Worm (Caenorhabditis elegans) whole organism, midembryonic: ENCODE results near the gene drp-1.

Experiments
- flt-1 ChIP-seq: fragments of 200-800 bp; sonication (Bioruptor generic); IDR thresholded peaks from 2 replicates; pipeline ENCODE4 v1.3.6; 2022; ENCODE audit warnings: missing genetic modification characterization, missing compliant biosample characterization
- ref-1 ChIP-seq: fragments of 200-800 bp; sonication (Bioruptor generic); conservative IDR thresholded peaks from 2 replicates; pipeline ENCODE4 v1.3.6; 2022; ENCODE audit warnings: missing genetic modification reagents, missing genetic modification characterization, missing compliant biosample characterization
- ztf-29 ChIP-seq: fragments of 200-800 bp; sonication (Bioruptor generic); IDR thresholded peaks from 2 replicates; pipeline ENCODE4 v1.3.6; 2022; ENCODE audit warnings: missing genetic modification reagents, missing genetic modification characterization, missing compliant biosample characterization

DNA sequence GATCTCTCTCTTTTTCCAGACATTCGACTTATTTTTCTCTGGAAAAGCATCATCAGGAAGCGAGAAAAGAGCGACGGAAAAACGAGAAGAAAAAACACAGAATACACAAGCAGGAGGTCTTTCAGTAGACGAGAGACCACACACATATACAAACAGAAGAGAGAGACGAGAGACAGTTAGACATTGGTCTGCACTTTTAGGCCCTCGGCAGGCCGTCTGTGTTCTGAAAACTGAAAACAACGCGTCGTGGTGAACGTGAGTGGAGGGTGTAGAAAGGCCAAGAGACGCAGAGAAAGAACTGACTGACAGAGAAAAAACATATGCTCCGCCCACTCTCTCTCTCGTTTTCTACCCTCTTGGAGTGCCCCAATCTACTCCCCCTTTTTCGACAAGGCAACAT lies 44.0 kb downstream of the drp-1 start:
- TF ChIP-seq ref-1 (GFP tag; lab: Robert Waterston, UW) (no peak), flt-1 (GFP tag; lab: Robert Waterston, UW) (no peak), ztf-29 (GFP tag; lab: Robert Waterston, UW) (no peak)
